Fruit fly (Drosophila melanogaster): ENCODE data around the gene mod.

DNA sequence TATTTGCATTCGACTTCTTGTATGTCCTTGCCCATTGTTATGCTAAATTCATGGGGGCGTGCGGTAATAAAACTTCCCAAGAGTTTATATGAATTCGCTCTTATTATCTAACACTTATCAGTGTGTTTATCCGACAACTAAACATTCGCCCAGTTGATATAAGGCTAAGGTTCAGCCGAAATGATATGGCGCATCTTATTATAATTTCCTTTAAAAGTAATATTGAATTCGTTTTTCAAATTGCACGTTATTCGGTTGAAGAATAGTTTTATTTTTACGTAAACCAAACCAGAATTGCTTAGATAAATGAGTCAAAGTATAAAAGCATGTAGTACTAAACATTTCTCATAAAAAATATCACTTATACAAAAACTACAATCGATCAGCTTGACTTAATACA is 13.8 kb upstream of the mod start, which contains the start of gene Pos:
- TF ChIP-seq CG8478 (optimal IDR thresholded peaks at IDR 0.05), result no peak
- no peak for TF ChIP-seq CTCF (optimal IDR thresholded peaks at IDR 0.05)
